Worm (Caenorhabditis elegans) whole organism, late embryonic: ENCODE data around the gene str-112.
A peak's percentile ranks its signal among the peaks of the same experiment; 100 is the strongest.

Source experiments
- K02D7.2 ChIP-seq: sonication (generic microtip); optimal IDR thresholded peaks from 2 replicates; lab custom pipeline; 2017; ENCODE audit warnings: mild to moderate bottlenecking, missing genetic modification characterization, missing compliant biosample characterization
- K09A11.1 ChIP-seq: sonication (generic microtip); optimal IDR thresholded peaks from 2 replicates; lab custom pipeline; 2017; ENCODE audit warnings: antibody characterized with exemption, mild to moderate bottlenecking, missing genetic modification characterization, missing compliant biosample characterization; ENCODE audit not compliant: insufficient read depth
- T23F11.4 ChIP-seq: fragments of 200-800 bp; sonication (Bioruptor generic); optimal IDR thresholded peaks from 2 replicates; lab custom pipeline; 2018; ENCODE audit warnings: mild to moderate bottlenecking, missing genetic modification characterization, missing compliant biosample characterization
- ahr-1 ChIP-seq: sonication (generic microtip); optimal IDR thresholded peaks from 2 replicates; lab custom pipeline; 2016; ENCODE audit warnings: missing genetic modification characterization, missing compliant biosample characterization
- ceh-18 ChIP-seq: sonication (generic microtip); optimal IDR thresholded peaks from 2 replicates; lab custom pipeline; 2016; ENCODE audit warnings: missing genetic modification characterization, missing compliant biosample characterization
- ceh-19 ChIP-seq: fragments of 200-800 bp; sonication (Bioruptor generic); optimal IDR thresholded peaks from 2 replicates; lab custom pipeline; 2018; ENCODE audit warnings: mild to moderate bottlenecking, missing genetic modification characterization, missing compliant biosample characterization
- ceh-22 ChIP-seq: sonication (generic microtip); optimal IDR thresholded peaks from 2 replicates; lab custom pipeline; 2017; ENCODE audit warnings: missing biosample characterization, missing genetic modification characterization
- ceh-30 ChIP-seq: fragments of 150-350 bp; optimal IDR thresholded peaks from 2 replicates; lab custom pipeline; 2014; ENCODE audit warnings: missing biosample characterization, missing genetic modification characterization
- ceh-31 ChIP-seq: sonication (generic microtip); optimal IDR thresholded peaks from 2 replicates; lab custom pipeline; 2016; ENCODE audit warnings: missing genetic modification characterization, missing compliant biosample characterization
- ceh-48 ChIP-seq: sonication (generic microtip); optimal IDR thresholded peaks from 2 replicates; lab custom pipeline; 2016; ENCODE audit warnings: missing genetic modification characterization, inconsistent platforms, missing compliant biosample characterization
- ceh-6 ChIP-seq: fragments of 200-800 bp; sonication (Bioruptor generic); optimal IDR thresholded peaks from 2 replicates; lab custom pipeline; 2018; ENCODE audit warnings: mild to moderate bottlenecking, missing genetic modification characterization, missing compliant biosample characterization
- che-1 ChIP-seq: sonication (generic microtip); optimal IDR thresholded peaks from 2 replicates; lab custom pipeline; 2016; ENCODE audit warnings: mild to moderate bottlenecking, missing genetic modification characterization, missing compliant biosample characterization
- dmd-4 ChIP-seq: sonication (generic microtip); optimal IDR thresholded peaks from 2 replicates; lab custom pipeline; 2016; ENCODE audit warnings: borderline replicate concordance, missing genetic modification characterization, missing compliant biosample characterization
- elt-2 ChIP-seq: sonication (generic microtip); optimal IDR thresholded peaks from 2 replicates; lab custom pipeline; 2016; ENCODE audit warnings: missing genetic modification reagents, missing genetic modification characterization, missing compliant biosample characterization
- elt-4 ChIP-seq: sonication (generic microtip); optimal IDR thresholded peaks from 2 replicates; lab custom pipeline; 2016; ENCODE audit warnings: missing genetic modification characterization, missing compliant biosample characterization
- ets-4 ChIP-seq: sonication (generic microtip); optimal IDR thresholded peaks from 2 replicates; lab custom pipeline; 2016; ENCODE audit warnings: missing genetic modification characterization, missing compliant biosample characterization
- eyg-1 ChIP-seq: sonication (generic microtip); optimal IDR thresholded peaks from 2 replicates; lab custom pipeline; 2016; ENCODE audit warnings: missing genotype, missing genetic modification characterization, missing compliant biosample characterization
- fkh-10 ChIP-seq: fragments of 150-350 bp; optimal IDR thresholded peaks from 2 replicates; lab custom pipeline; 2014; ENCODE audit warnings: missing biosample characterization, missing genetic modification reagents, missing genetic modification characterization
- fkh-6 ChIP-seq: sonication (generic microtip); optimal IDR thresholded peaks from 2 replicates; lab custom pipeline; 2016; ENCODE audit warnings: missing genetic modification characterization, missing compliant biosample characterization
- gmeb-2 ChIP-seq: sonication (generic microtip); optimal IDR thresholded peaks from 2 replicates; lab custom pipeline; 2016; ENCODE audit warnings: missing genetic modification characterization, inconsistent platforms, missing compliant biosample characterization
- hlh-6 ChIP-seq: sonication (generic microtip); optimal IDR thresholded peaks from 2 replicates; lab custom pipeline; 2016; ENCODE audit warnings: missing genotype, missing genetic modification characterization, missing compliant biosample characterization
- mec-3 ChIP-seq: sonication (generic microtip); optimal IDR thresholded peaks from 2 replicates; lab custom pipeline; 2016; ENCODE audit warnings: borderline replicate concordance, missing genetic modification characterization, missing compliant biosample characterization
- nfya-1 ChIP-seq: sonication (generic microtip); optimal IDR thresholded peaks from 2 replicates; lab custom pipeline; 2017; ENCODE audit warnings: missing genetic modification characterization, mild to moderate bottlenecking, missing compliant biosample characterization, antibody characterized with exemption, moderate library complexity
- npax-4 ChIP-seq: sonication (generic microtip); optimal IDR thresholded peaks from 2 replicates; lab custom pipeline; 2016; ENCODE audit warnings: missing genetic modification characterization, missing compliant biosample characterization
- odd-2 ChIP-seq: sonication (generic microtip); optimal IDR thresholded peaks from 2 replicates; lab custom pipeline; 2017; ENCODE audit warnings: antibody characterized with exemption, mild to moderate bottlenecking, missing genetic modification characterization, missing compliant biosample characterization
- pat-9 ChIP-seq: fragments of 200-800 bp; sonication (Bioruptor generic); optimal IDR thresholded peaks from 2 replicates; lab custom pipeline; 2018; ENCODE audit warnings: mild to moderate bottlenecking, missing genetic modification characterization, moderate library complexity, missing compliant biosample characterization
- pha-2 ChIP-seq: sonication (generic microtip); optimal IDR thresholded peaks from 2 replicates; lab custom pipeline; 2017; ENCODE audit warnings: mild to moderate bottlenecking, missing genetic modification characterization, missing compliant biosample characterization
- pha-4 ChIP-seq: fragments of 150-350 bp; optimal IDR thresholded peaks from 2 replicates; lab custom pipeline; 2018; ENCODE audit warnings: missing biosample characterization, missing genetic modification reagents, missing genetic modification characterization
- pros-1 ChIP-seq: fragments of 150-350 bp; optimal IDR thresholded peaks from 2 replicates; lab custom pipeline; 2014; ENCODE audit warnings: missing biosample characterization, missing genetic modification reagents, missing genetic modification characterization
- tbx-2 ChIP-seq: sonication (generic microtip); optimal IDR thresholded peaks from 2 replicates; lab custom pipeline; 2016; ENCODE audit warnings: missing genetic modification characterization, missing compliant biosample characterization
- tbx-7 ChIP-seq: sonication (generic microtip); optimal IDR thresholded peaks from 2 replicates; lab custom pipeline; 2016; ENCODE audit warnings: missing genotype, missing genetic modification characterization, missing compliant biosample characterization
- unc-42 ChIP-seq: sonication (generic microtip); optimal IDR thresholded peaks from 2 replicates; lab custom pipeline; 2016; ENCODE audit warnings: missing genotype, missing genetic modification characterization, missing compliant biosample characterization
- unc-55 ChIP-seq: sonication (generic microtip); optimal IDR thresholded peaks from 2 replicates; lab custom pipeline; 2017; ENCODE audit warnings: missing biosample characterization, missing genetic modification reagents, missing genetic modification characterization
- zip-5 ChIP-seq: sonication (generic microtip); optimal IDR thresholded peaks from 2 replicates; lab custom pipeline; 2016; ENCODE audit warnings: missing genetic modification characterization, missing compliant biosample characterization
- ztf-16 ChIP-seq: sonication (generic microtip); optimal IDR thresholded peaks from 2 replicates; lab custom pipeline; 2017; ENCODE audit warnings: missing genetic modification characterization, missing compliant biosample characterization

Gene str-112

DNA sequence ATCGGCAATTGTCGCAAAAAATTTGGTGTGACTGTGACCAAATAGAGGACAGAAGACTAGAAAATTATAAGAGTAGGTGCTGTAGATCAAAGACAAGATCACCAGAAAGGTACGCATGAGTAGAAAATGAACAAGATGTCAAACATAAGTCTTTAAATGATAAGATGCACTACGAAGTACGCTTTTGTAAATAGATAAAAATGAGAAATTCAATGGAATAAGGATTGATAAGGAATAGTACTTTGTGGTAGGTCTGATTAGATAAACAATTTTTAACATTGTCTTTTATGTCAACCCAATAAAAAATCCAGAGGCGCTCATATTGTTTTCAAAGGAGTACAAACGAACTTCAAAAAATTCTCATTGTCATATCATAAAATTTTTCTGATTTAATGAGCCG is 12.3 kb upstream of the str-112 start, which contains the start of gene F10D2.8:
F10D2.8 (minus strand) TSS at position 145 of the 400 bp plus-strand sequence.
- TF ChIP-seq pat-9 (tag; lab: Kevin White, UChicago), result no peak
- TF ChIP-seq elt-2, result peak; percentile 90

DNA sequence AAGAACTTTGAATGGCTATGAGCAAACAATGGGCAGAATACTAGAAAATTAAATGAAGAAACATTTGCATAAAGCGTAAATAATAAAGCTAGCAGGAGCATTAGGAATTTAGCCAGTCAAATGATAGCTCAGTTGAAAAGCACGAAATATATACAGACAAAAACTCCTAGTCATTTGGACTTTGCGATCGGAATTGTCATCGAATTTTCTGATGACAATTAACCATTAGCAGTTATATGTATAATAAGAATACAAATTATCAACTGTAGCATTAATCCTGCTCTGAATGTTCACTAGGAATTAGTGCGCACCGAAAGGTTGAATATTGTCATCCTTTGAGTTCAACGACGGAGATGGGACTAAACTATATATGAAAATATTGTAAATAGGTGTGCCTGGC is 9.2 kb upstream of the str-112 start, which contains the start of gene ugt-38:
ugt-38 (minus strand) TSS at position 101 of the 400 bp plus-strand sequence.
- no peak for TF ChIP-seq nfya-1 (tag; lab: Kevin White, UChicago)

DNA sequence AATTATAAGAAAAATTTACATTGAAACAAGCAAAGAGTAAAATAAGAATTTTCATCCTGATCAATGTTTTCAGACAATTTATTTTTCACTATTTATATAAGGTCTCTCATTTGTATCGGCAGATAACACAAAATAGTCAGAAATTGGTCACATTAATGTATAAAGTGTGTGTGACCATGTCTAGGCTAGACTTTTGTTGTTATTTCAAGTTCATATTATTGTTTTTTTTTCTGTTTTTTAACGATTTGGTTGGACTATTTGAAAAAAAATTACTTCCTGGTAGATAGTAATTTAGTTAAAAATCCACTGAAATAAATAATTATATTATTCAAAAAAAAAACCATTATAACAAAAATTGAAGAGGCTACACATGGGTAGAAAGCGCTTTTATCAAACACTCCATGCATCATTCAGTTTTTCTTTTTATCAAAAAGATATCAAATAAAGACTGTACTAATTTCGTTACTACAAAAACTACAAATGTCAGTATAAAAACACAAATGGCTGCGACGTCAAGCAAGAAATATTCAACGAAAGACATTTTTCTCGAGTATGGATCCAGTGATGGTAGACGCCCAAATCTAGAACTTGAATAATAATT is 7.1 kb upstream of the str-112 start, which contains the start of gene ugt-37:
ugt-37 (minus strand) TSS at position 69 of the 601 bp plus-strand sequence.
- no peak for TF ChIP-seq ztf-16 (tag; lab: Kevin White, UChicago)
- no peak for TF ChIP-seq ets-4 (tag; lab: Kevin White, UChicago)
- no peak for TF ChIP-seq ahr-1
- TF ChIP-seq ceh-6 (GFP tag; lab: Kevin White, UChicago), result no peak

DNA sequence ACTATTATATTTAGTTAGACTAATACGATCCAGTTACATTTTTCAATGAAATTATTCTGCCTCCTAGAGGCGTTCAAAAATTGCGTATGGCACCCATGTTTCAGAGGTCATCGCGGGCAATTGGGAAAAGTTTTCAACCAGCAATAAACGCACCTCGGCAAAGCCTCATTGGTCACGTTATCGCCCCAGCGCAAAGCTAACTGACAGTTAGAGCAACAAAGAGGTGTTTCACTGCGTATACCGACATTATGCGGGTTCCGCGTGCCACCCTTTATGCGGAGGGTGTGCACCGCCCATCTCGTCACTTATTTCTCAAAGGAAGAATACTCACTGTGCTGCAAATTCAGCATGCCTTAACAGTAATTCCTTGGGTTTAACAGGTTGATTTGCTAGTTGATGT is 4.4 kb upstream of the str-112 start:
- TF ChIP-seq unc-42 (tag; lab: Kevin White, UChicago) (no peak), che-1 (tag; lab: Kevin White, UChicago) (no peak), ceh-19 (GFP tag; lab: Kevin White, UChicago) (no peak), elt-2 (peak; percentile 0)

DNA sequence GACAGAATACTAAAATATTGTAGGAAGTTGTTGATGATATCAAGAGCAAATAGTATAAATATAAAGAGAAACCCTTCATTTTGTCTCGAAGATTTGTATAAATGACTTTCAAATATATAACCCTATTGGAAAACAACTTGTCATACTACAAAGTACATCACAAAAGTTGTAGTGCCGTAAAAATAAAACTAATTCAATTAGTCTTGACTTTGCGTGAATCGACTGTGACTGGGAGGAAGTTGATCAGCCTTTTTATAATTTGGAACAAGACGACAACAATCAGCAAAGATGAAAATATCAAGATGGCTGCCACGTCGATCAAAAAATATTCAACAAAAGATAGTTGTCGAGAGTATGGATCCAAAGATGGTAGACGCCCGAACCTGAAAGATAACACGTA is 3.6 kb upstream of the str-112 start, which contains the start of gene ugt-40:
ugt-40 (minus strand) TSS at position 101 of the 400 bp plus-strand sequence.
- TF ChIP-seq ceh-48 (tag; lab: Kevin White, UChicago), result no peak
- no peak for TF ChIP-seq fkh-6
- TF ChIP-seq tbx-7 (tag; lab: Kevin White, UChicago), result no peak
- TF ChIP-seq odd-2 (tag; lab: Kevin White, UChicago), result no peak

DNA sequence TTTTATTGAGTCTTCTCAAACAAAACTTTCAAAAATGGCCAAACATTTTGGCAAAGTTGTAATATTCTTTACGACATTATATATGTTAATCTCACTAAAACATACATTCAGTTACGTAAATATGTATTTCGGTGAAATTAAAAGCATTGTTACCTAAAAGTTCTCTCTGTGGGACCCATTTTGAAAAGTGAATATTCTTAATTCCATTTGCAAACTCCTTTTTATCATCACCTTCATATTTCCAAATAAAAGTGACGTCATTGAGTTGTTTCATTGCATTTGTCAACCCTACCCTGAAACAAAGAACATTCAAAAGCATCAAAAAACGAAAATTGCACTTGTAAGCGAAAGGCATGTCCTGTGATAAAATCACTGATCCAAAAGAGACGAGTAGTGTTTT is 2.1 kb upstream of the str-112 start:
- no peak for TF ChIP-seq K02D7.2 (tag; lab: Kevin White, UChicago)
- TF ChIP-seq ceh-48 (tag; lab: Kevin White, UChicago), result no peak
- TF ChIP-seq K09A11.1, result no peak

DNA sequence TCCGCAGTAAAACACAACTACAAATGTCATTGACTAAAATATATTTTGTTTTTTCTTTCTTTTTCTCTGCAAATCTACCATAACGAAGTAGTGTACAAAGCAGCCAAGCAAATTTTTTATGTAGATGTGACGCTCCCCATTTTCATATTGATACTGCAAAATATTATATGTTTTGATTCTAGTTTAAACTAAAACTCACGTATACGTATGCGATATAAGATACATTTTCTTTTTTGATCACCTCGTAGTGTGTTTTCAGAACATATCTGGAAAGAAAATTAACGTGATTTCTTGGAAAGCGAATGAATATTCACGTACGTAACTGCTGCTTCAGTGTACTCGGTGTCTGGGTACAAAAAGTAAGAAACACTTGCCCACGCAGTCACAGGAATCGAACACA is 1.4 kb downstream of the str-112 start:
- no peak for TF ChIP-seq npax-4
- no peak for TF ChIP-seq dmd-4 (tag; lab: Kevin White, UChicago)
- no peak for TF ChIP-seq unc-42 (tag; lab: Kevin White, UChicago)

DNA sequence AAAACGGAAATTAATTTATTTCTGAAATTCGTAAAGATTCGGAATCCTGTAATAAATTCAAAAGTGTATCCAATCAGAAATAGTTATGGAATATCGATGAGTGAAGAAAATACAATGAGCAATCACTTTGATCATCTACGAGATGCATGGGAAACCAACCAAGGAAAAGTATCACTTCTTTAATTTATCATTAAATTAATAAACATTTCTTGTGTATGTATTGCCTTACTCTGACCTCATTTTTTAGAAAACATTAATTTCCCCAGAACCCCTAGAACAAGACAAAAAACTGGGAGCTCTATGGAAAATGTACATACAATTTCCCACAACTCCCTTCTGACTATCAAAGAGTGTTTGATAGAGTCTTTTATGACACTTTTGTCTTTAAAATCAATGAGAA is 4.3 kb downstream of the str-112 start, which contains the start of gene F10D2.16:
F10D2.16 (plus strand) TSS at position 301 of the 400 bp plus-strand sequence.
- no peak for TF ChIP-seq elt-4
- no peak for TF ChIP-seq unc-55 (GFP tag; lab: Kevin White, UChicago)
- TF ChIP-seq gmeb-2 (tag; lab: Kevin White, UChicago), result no peak
- TF ChIP-seq zip-5 (tag; lab: Kevin White, UChicago), result no peak
- TF ChIP-seq ceh-30, result no peak
- no peak for TF ChIP-seq pros-1 (tag; lab: Kevin White, UChicago)
- no peak for TF ChIP-seq ceh-31 (tag; lab: Kevin White, UChicago)
- no peak for TF ChIP-seq ceh-22 (tag; lab: Kevin White, UChicago)
- no peak for TF ChIP-seq hlh-6 (tag; lab: Kevin White, UChicago)
- no peak for TF ChIP-seq pha-4 (tag; lab: Kevin White, UChicago)
- no peak for TF ChIP-seq pha-2
- no peak for TF ChIP-seq tbx-2
- no peak for TF ChIP-seq ceh-18 (tag; lab: Kevin White, UChicago)
- no peak for TF ChIP-seq ceh-6 (GFP tag; lab: Kevin White, UChicago)
- TF ChIP-seq fkh-10 (GFP tag; lab: Kevin White, UChicago), result no peak
- no peak for TF ChIP-seq mec-3 (tag; lab: Kevin White, UChicago)
- no peak for TF ChIP-seq ceh-48 (tag; lab: Kevin White, UChicago)
- no peak for TF ChIP-seq T23F11.4
- TF ChIP-seq fkh-6, result no peak
- no peak for TF ChIP-seq eyg-1 (tag; lab: Kevin White, UChicago)
- TF ChIP-seq, all 69 proteins: peak for 0
